Worm (Caenorhabditis elegans) whole organism, L3 larva: Measurements from ENCODE around the gene K08D8.3.
A peak's percentile ranks its signal among the peaks of the same experiment; 100 is the strongest.
"Not testable (repeated sequence)": the region's sequence is repeated elsewhere in the genome, so short reads cannot be mapped to it uniquely, and the experiment has no call there.

Source experiments
- ama-1 ChIP-seq: fragments of 150-350 bp; optimal IDR thresholded peaks from 2 replicates; lab custom pipeline; 2018
- ceh-16 ChIP-seq: sonication (generic microtip); optimal IDR thresholded peaks from 2 replicates; lab custom pipeline; 2017; ENCODE audit warnings: missing biosample characterization, missing genetic modification characterization
- daf-12 ChIP-seq: fragments of 150-350 bp; optimal IDR thresholded peaks from 2 replicates; lab custom pipeline; 2014; ENCODE audit warnings: missing biosample characterization, missing genetic modification reagents, missing genetic modification characterization
- egl-27 ChIP-seq: sonication (generic microtip); optimal IDR thresholded peaks from 4 replicates; lab custom pipeline; 2017; ENCODE audit warnings: missing biosample characterization, missing genetic modification reagents, missing genetic modification characterization
- elt-1 ChIP-seq: fragments of 150-350 bp; optimal IDR thresholded peaks from 2 replicates; lab custom pipeline; 2014; ENCODE audit warnings: missing biosample characterization, missing genetic modification characterization
- elt-2 ChIP-seq: sonication (generic microtip); optimal IDR thresholded peaks from 2 replicates; lab custom pipeline; 2016; ENCODE audit warnings: missing genetic modification reagents, mild to moderate bottlenecking, missing genetic modification characterization, missing compliant biosample characterization
- fkh-10 ChIP-seq: sonication (generic microtip); optimal IDR thresholded peaks from 2 replicates; lab custom pipeline; 2017; ENCODE audit warnings: missing biosample characterization, missing genetic modification reagents, missing genetic modification characterization
- fkh-2 ChIP-seq: fragments of 150-350 bp; optimal IDR thresholded peaks from 2 replicates; lab custom pipeline; 2014; ENCODE audit warnings: missing biosample characterization, missing genetic modification reagents, missing genetic modification characterization
- fos-1 ChIP-seq: fragments of 150-350 bp; optimal IDR thresholded peaks from 2 replicates; lab custom pipeline; 2014; ENCODE audit warnings: missing biosample characterization, missing genetic modification characterization
- lin-39 ChIP-seq: fragments of 150-350 bp; optimal IDR thresholded peaks from 2 replicates; lab custom pipeline; 2018; ENCODE audit warnings: missing biosample characterization, missing genetic modification reagents, missing genetic modification characterization
- lsy-12 ChIP-seq: sonication (generic microtip); optimal IDR thresholded peaks from 2 replicates; lab custom pipeline; 2016; ENCODE audit warnings: mild to moderate bottlenecking, missing genetic modification characterization, missing compliant biosample characterization
- nhr-12 ChIP-seq: fragments of 150-350 bp; optimal IDR thresholded peaks from 2 replicates; lab custom pipeline; 2014; ENCODE audit warnings: missing biosample characterization, missing genetic modification characterization
- nhr-23 ChIP-seq: fragments of 150-350 bp; optimal IDR thresholded peaks from 2 replicates; lab custom pipeline; 2014; ENCODE audit warnings: missing biosample characterization, missing genetic modification reagents, missing genetic modification characterization
- nhr-237 ChIP-seq: fragments of 150-350 bp; optimal IDR thresholded peaks from 2 replicates; lab custom pipeline; 2014; ENCODE audit warnings: missing biosample characterization, missing genetic modification characterization
- nhr-28 ChIP-seq: fragments of 150-350 bp; optimal IDR thresholded peaks from 2 replicates; lab custom pipeline; 2014; ENCODE audit warnings: missing biosample characterization, missing genetic modification characterization
- nhr-67 ChIP-seq: fragments of 150-350 bp; optimal IDR thresholded peaks from 2 replicates; lab custom pipeline; 2014; ENCODE audit warnings: missing biosample characterization, missing genetic modification characterization
- nhr-76 ChIP-seq: fragments of 150-350 bp; sonication (generic microtip); optimal IDR thresholded peaks from 5 replicates; lab custom pipeline; 2014; ENCODE audit warnings: missing biosample characterization, missing genetic modification characterization
- pha-4 ChIP-seq: fragments of 150-350 bp; optimal IDR thresholded peaks from 2 replicates; lab custom pipeline; 2014; ENCODE audit warnings: missing biosample characterization, missing genetic modification reagents, missing genetic modification characterization
- pqm-1 ChIP-seq: fragments of 150-350 bp; optimal IDR thresholded peaks from 2 replicates; lab custom pipeline; 2017; ENCODE audit warnings: missing biosample characterization, missing genetic modification characterization, inconsistent platforms
- snpc-4 ChIP-seq: fragments of 150-350 bp; optimal IDR thresholded peaks from 2 replicates; lab custom pipeline; 2014; ENCODE audit warnings: missing biosample characterization, missing genetic modification characterization
- unc-39 ChIP-seq: sonication (generic microtip); optimal IDR thresholded peaks from 4 replicates; lab custom pipeline; 2017; ENCODE audit warnings: missing biosample characterization, missing genetic modification characterization
- zag-1 ChIP-seq: fragments of 150-350 bp; optimal IDR thresholded peaks from 2 replicates; lab custom pipeline; 2014; ENCODE audit warnings: missing biosample characterization, missing genetic modification characterization
- ztf-11 ChIP-seq: fragments of 150-350 bp; optimal IDR thresholded peaks from 2 replicates; lab custom pipeline; 2014; ENCODE audit warnings: missing biosample characterization, missing genetic modification characterization

Gene K08D8.3

DNA sequence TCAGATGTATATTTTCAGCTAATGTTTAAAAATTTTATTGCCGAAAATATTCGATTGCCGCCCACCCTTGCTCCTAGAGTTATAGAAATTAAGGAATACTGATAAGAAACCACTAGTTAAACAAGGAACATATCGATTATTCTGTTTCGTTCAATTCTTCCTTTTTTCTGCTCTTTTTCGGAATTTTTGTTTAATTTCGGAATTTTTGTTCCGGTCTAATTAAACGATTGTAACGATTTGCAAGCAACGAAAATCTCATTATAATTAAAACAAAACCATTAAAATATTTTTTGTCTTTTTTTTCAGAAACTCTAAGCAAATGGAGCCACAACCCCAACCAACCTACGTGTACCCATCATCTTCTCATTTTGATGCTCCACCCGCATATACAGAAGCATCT lies 14.3 kb downstream of the K08D8.3 start, which contains the start of gene K08D8.1:
TSS of gene K08D8.1 (plus strand) at position 301 of the 400 bp plus-strand sequence.
- TF ChIP-seq lin-39 = no peak
- TF ChIP-seq elt-2 (tag; lab: Kevin White, UChicago) = peak; percentile 30

DNA sequence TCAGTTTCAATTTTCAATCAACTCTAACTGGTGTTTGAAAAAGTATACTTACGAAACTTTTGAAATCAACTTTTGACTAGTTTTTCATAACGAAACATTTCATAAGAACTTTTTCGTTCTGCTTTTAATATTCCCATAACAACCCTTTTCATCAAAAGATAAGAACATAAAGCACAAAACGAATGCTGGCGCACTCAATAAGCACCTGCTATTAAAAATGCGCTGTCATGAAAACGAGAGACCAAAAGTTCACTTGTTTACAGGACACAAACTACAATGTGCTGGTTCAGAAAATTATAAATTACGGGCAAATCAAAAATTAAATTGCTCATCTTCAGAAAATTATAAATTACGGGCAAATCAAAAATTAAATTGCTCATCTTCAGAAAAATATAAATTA lies 15.4 kb downstream of the K08D8.3 start:
- no peak for TF ChIP-seq ceh-16 (tag; lab: Kevin White, UChicago)
- TF ChIP-seq pqm-1 (tag; lab: Kevin White, UChicago) = peak; percentile 14
- TF ChIP-seq unc-39 (tag; lab: Kevin White, UChicago) = no peak
- no peak for TF ChIP-seq egl-27 (tag; lab: Kevin White, UChicago)
- peak; percentile 65 for TF ChIP-seq elt-2 (tag; lab: Kevin White, UChicago)
- TF ChIP-seq daf-12 = no peak
- TF ChIP-seq nhr-237 (tag; lab: Kevin White, UChicago) = no peak

- TF ChIP-seq ceh-16 (tag; lab: Kevin White, UChicago) (no peak), elt-2 (tag; lab: Kevin White, UChicago) (peak; percentile 94), pqm-1 (tag; lab: Kevin White, UChicago) (peak; percentile 93)
These were observed 16.0 kb downstream of the K08D8.3 start, which contains the start of gene K08D8.6 for ce11 chrIV:12890445-12890844. K08D8.6 (minus strand) TSS chrIV:12890508.

DNA sequence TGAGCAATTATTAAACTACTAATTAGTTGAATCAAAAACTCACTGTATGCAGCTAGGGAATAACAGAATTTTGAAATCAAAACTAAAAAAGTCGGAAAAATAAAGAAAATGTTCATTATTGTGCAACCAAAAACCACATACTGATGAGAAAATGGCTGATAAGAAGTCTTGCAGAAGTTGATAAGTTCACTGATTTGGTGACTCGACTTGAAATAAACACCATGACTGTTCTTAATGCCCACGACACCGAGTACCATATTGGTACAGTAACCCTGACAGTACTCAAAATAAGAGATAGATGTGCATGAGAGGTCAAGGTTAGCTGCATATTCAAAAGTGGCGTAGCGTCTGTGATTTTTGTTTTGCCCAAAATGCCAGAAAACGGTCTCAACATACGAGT lies 20.4 kb downstream of the K08D8.3 start:
- TF ChIP-seq elt-2 (tag; lab: Kevin White, UChicago) (peak; percentile 13), nhr-76 (tag; lab: Kevin White, UChicago) (no peak), nhr-67 (tag; lab: Kevin White, UChicago) (no peak), ztf-11 (tag; lab: Kevin White, UChicago) (no peak), pha-4 (tag; lab: Kevin White, UChicago) (no peak), fkh-10 (GFP tag; lab: Kevin White, UChicago) (no peak), unc-39 (tag; lab: Kevin White, UChicago) (no peak), fos-1 (tag; lab: Kevin White, UChicago) (no peak)

DNA sequence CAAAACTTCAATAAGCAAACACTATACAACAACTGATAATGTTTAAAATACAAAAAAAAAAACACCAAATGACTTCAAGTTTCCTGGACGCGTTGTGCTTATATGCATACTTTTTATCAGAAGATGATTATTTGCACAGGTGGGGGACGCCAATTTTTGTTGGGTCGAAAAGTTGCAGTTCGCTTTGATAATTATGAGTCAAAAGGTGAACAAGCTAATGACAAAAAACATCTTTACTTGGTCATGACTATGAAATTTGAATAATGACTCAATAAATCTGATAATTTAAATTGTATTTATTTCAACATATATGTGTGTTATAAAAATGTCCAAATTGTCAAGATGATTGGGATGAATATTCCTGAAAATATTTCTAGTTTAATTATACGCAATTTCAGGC lies 23.3 kb downstream of the K08D8.3 start, which contains the start of gene ZK896.4:
TSS of gene ZK896.4 (minus strand) at position 101 of the 400 bp plus-strand sequence.
- TF ChIP-seq elt-2 (tag; lab: Kevin White, UChicago) = peak; percentile 26
- no peak for TF ChIP-seq fkh-10 (GFP tag; lab: Kevin White, UChicago)

DNA sequence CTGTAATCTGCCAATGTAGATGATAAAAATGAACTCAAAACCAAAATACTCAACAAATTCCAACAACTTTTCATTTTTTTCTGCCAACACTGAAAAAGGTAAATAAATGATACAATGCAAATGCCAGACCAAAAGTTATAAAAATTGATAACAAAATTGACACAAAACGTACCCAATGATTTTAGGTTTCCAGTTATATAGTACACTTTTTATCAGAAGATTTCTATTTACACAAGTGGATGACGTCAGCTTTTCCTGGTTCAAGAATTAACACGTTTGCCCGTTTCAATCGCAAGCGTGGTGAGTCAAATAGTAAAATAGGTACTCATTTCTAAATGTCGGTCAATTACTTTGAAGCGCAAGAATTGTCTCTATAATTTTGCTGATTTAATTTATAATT lies 26.9 kb downstream of the K08D8.3 start, which contains the start of gene ZK896.5:
TSS of gene ZK896.5 (minus strand) at position 89 of the 400 bp plus-strand sequence.
- TF ChIP-seq pha-4 (tag; lab: Kevin White, UChicago) (peak; percentile 79), nhr-23 (tag; lab: Kevin White, UChicago) (no peak), snpc-4 (tag; lab: Kevin White, UChicago) (no peak), zag-1 (tag; lab: Kevin White, UChicago) (no peak), pqm-1 (tag; lab: Kevin White, UChicago) (peak; percentile 95), elt-2 (tag; lab: Kevin White, UChicago) (peak; percentile 85), lsy-12 (no peak)

DNA sequence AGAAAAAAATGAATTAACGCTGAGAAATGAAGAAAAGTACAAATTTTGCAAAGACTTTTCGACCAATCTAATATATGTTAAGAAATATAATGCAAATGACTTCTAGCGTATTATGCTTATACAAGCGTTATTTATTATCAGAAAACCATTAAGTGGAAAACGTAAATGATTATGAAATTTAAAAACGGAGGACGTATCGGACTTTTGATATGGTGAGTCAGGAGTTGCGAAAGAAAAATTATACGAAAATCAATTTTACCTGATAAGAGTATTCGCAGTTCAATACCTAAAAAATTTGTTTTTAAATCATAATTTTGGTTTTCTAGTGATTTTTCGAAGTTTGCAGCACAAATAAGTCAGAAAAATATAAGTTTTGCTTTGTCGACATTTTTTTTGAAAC lies 29.9 kb downstream of the K08D8.3 start:
- peak; percentile 62 for TF ChIP-seq elt-2 (tag; lab: Kevin White, UChicago)
- TF ChIP-seq nhr-28 = no peak
- TF ChIP-seq nhr-67 (tag; lab: Kevin White, UChicago) = no peak
- peak; percentile 74 for TF ChIP-seq pqm-1 (tag; lab: Kevin White, UChicago)
- TF ChIP-seq daf-12 = no peak
- no peak for TF ChIP-seq fkh-2 (tag; lab: Kevin White, UChicago)
- no peak for TF ChIP-seq egl-27 (tag; lab: Kevin White, UChicago)

ce11 chrIV:12875260-12875659 lies 31.2 kb downstream of the K08D8.3 start, which contains the start of gene ZK896.1:
ZK896.1 (minus strand) TSS chrIV:12875360.
- TF ChIP-seq ama-1 (lab: Kevin White, UChicago); nhr-12 (tag; lab: Kevin White, UChicago); lin-39: not testable (repeated sequence)

ce11 chrIV:12871445-12871947 lies 35.0 kb downstream of the K08D8.3 start, which contains the start of gene clec-187:
clec-187 (minus strand) TSS chrIV:12871495.
- TF ChIP-seq nhr-23 (tag; lab: Kevin White, UChicago) (no peak), elt-2 (tag; lab: Kevin White, UChicago) (peak; percentile 56), elt-1 (no peak), pha-4 (tag; lab: Kevin White, UChicago) (peak; percentile 3), fkh-2 (tag; lab: Kevin White, UChicago) (no peak)
- TF ChIP-seq, all 47 proteins: peak for 2
